Fruit fly (Drosophila melanogaster) S2 (cell line): ENCODE data around the gene CG32625.

ENCODE experiments used
- CG8478 ChIP-seq: fragments of >200 bp; optimal IDR thresholded peaks from 2 replicates; lab custom pipeline; 2018
- CTCF ChIP-seq, 2 experiments: fragments of >200 bp; optimal IDR thresholded peaks; 2 replicates each; lab custom pipeline; 2018

DNA sequence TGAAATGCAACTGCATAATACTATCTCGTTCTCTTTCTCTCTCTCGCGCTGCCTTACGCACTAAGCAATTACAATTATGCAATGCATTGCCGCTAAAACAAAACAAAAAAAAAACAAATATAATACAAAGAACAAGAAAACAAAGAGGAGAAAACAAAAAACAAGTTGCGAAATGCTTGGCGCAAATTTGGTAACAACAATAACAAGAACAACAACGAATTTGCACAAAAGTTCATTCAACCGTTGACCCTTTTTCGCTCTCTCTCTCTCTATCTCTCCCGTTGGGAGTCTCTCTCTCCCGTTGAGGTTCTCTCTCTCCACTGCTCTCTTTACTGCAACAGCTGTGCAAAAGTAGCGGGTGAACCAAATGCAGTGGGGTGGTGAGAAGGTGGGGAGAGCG, 9.6 kb downstream of the CG32625 start:
- TF ChIP-seq CG8478 (lab: Kevin White, UChicago), result no peak
- TF ChIP-seq CTCF (optimal IDR thresholded peaks at IDR 0.05; lab: Kevin White, UChicago), result no peak
